Fruit fly (Drosophila melanogaster): ENCODE results near the gene Rcd4.

dm6 chr2L:8395996-8396699, 13.5 kb downstream of the Rcd4 start, which contains the start of the genes Peritrophin-15a and CG13385:
- TF ChIP-seq zen2 (GFP tag; IDR thresholded peaks at IDR 0.05; ENCODE audit: partially characterized antibody): no peak
- TF ChIP-seq Gug (GFP tag; IDR thresholded peaks at IDR 0.05): no peak
- no peak for TF ChIP-seq tna (GFP tag; IDR thresholded peaks at IDR 0.05; ENCODE audit: partially characterized antibody)

Data from whole organism, embryonic.